Worm (Caenorhabditis elegans) whole organism, L4 larva: Measurements from ENCODE around the gene nlr-1.

Experiments used
- Y75B8A.6 ChIP-seq: fragments of 200-800 bp; sonication (Bioruptor generic); IDR thresholded peaks from 2 replicates; pipeline ENCODE4 v1.3.6; 2022; ENCODE audit warnings: missing genetic modification reagents, missing genetic modification characterization, missing compliant biosample characterization
- daf-12 ChIP-seq: fragments of 150-350 bp; optimal IDR thresholded peaks from 2 replicates; lab custom pipeline; 2014; ENCODE audit warnings: missing biosample characterization, missing genetic modification reagents, missing genetic modification characterization
- dmd-8 ChIP-seq: fragments of 200-800 bp; sonication (Bioruptor generic); IDR thresholded peaks from 2 replicates; pipeline ENCODE4 v1.3.6; 2022; ENCODE audit warnings: missing genetic modification characterization, missing compliant biosample characterization
- mep-1 ChIP-seq: fragments of 150-350 bp; sonication (generic microtip); optimal IDR thresholded peaks from 3 replicates; lab custom pipeline; 2014; ENCODE audit warnings: missing biosample characterization, missing genetic modification characterization
- nhr-6 ChIP-seq: fragments of 150-350 bp; optimal IDR thresholded peaks from 2 replicates; lab custom pipeline; 2014; ENCODE audit warnings: missing biosample characterization, missing genetic modification characterization

nlr-1 gene

ce11 chrIV:12121076-12121475 is 57.1 kb downstream of the nlr-1 start, which contains the start of the genes ddb-1 and M18.6 (continued):
- TF ChIP-seq mep-1 (tag; lab: Kevin White, UChicago) (peak; percentile 22), nhr-6 (tag; lab: Kevin White, UChicago) (peak; percentile 50), dmd-8 (no peak), daf-12 (tag; lab: Kevin White, UChicago) (no peak), Y75B8A.6 (no peak)
